Fruit fly (Drosophila melanogaster) whole organism, embryonic: ENCODE data around the gene Hmbs.

Source experiments
- CG10565 ChIP-seq: fragments of 200-800 bp; sonication (Bioruptor generic); optimal IDR thresholded peaks from 3 replicates; lab custom pipeline; 2016; ENCODE audit warnings: missing biosample characterization, mild to moderate bottlenecking, missing genetic modification characterization
- CG11247 ChIP-seq: fragments of 200-800 bp; sonication (Bioruptor generic); IDR thresholded peaks from 2 replicates; pipeline ENCODE4 v1.3.6; 2022; ENCODE audit warnings: missing biosample characterization, missing genetic modification characterization
- CG11696 ChIP-seq: fragments of 200-800 bp; sonication (Bioruptor generic); IDR thresholded peaks from 2 replicates; pipeline ENCODE4 v1.3.6; 2022; ENCODE audit warnings: missing biosample characterization, missing genetic modification characterization
- CG13123 ChIP-seq: fragments of 200-800 bp; sonication (Bioruptor generic); optimal IDR thresholded peaks from 2 replicates; lab custom pipeline; 2016; ENCODE audit warnings: missing biosample characterization, missing genetic modification characterization
- CG13894 ChIP-seq: fragments of 200-800 bp; sonication (Bioruptor generic); optimal IDR thresholded peaks from 3 replicates; lab custom pipeline; 2018; ENCODE audit warnings: missing biosample characterization, mild to moderate bottlenecking, missing genetic modification characterization, moderate library complexity
- CG17328 ChIP-seq: fragments of 200-800 bp; sonication (Bioruptor generic); IDR thresholded peaks from 2 replicates; pipeline ENCODE4 v1.3.6; 2022; ENCODE audit warnings: missing biosample characterization, missing genetic modification characterization
- CG17912 ChIP-seq: fragments of 200-800 bp; sonication (Bioruptor generic); optimal IDR thresholded peaks from 2 replicates; lab custom pipeline; 2018; ENCODE audit warnings: missing biosample characterization, mild to moderate bottlenecking, missing genetic modification characterization
- CG18476 ChIP-seq: fragments of 200-800 bp; sonication (Bioruptor generic); optimal IDR thresholded peaks from 2 replicates; lab custom pipeline; 2016; ENCODE audit warnings: missing biosample characterization, mild to moderate bottlenecking, missing genetic modification characterization
- CG30020 ChIP-seq: fragments of 200-800 bp; optimal IDR thresholded peaks from 2 replicates; lab custom pipeline; 2019; ENCODE audit warnings: missing biosample characterization, mild to moderate bottlenecking, missing genetic modification characterization, moderate library complexity
- CG30431 ChIP-seq: fragments of 200-800 bp; sonication (Bioruptor generic); optimal IDR thresholded peaks from 2 replicates; lab custom pipeline; 2017; ENCODE audit warnings: missing biosample characterization, missing genetic modification characterization
- CG4360 ChIP-seq: fragments of 200-800 bp; sonication (Bioruptor generic); IDR thresholded peaks from 2 replicates; pipeline ENCODE4 v1.3.6; 2022; ENCODE audit warnings: missing biosample characterization, missing genetic modification characterization
- CG4820 ChIP-seq: fragments of 200-800 bp; sonication (Bioruptor generic); optimal IDR thresholded peaks from 3 replicates; lab custom pipeline; 2016; ENCODE audit warnings: missing biosample characterization, missing genetic modification characterization
- CG6791 ChIP-seq: fragments of 200-800 bp; sonication (Bioruptor generic); IDR thresholded peaks from 3 replicates; pipeline ENCODE4 v1.3.6; 2022; ENCODE audit warnings: missing biosample characterization, missing genetic modification characterization; ENCODE audit not compliant: partially characterized antibody
- CG7839 ChIP-seq: fragments of 200-800 bp; sonication (Bioruptor generic); optimal IDR thresholded peaks from 3 replicates; lab custom pipeline; 2018; ENCODE audit warnings: missing biosample characterization, mild to moderate bottlenecking, missing genetic modification characterization, moderate library complexity
- Dad ChIP-seq: fragments of 200-800 bp; sonication (Bioruptor generic); optimal IDR thresholded peaks from 3 replicates; lab custom pipeline; 2016; ENCODE audit warnings: missing biosample characterization, missing genetic modification characterization
- Dbx ChIP-seq: fragments of 200-800 bp; sonication (Bioruptor generic); IDR thresholded peaks from 3 replicates; pipeline ENCODE4 v1.3.6; 2022; ENCODE audit warnings: missing biosample characterization, missing genetic modification characterization
- Fer3 ChIP-seq: fragments of 200-800 bp; sonication (Bioruptor generic); optimal IDR thresholded peaks from 2 replicates; lab custom pipeline; 2018; ENCODE audit warnings: missing biosample characterization, mild to moderate bottlenecking, missing genetic modification characterization, moderate library complexity
- Lim3 ChIP-seq: fragments of 200-800 bp; sonication (Bioruptor generic); IDR thresholded peaks from 2 replicates; pipeline ENCODE4 v1.3.6; 2022; ENCODE audit warnings: missing biosample characterization, missing genetic modification characterization
- Med ChIP-seq: fragments of 200-800 bp; sonication (Bioruptor generic); peaks from one replicate; lab custom pipeline; 2016; ENCODE audit warnings: missing biosample characterization, missing genetic modification characterization, mild to moderate bottlenecking, inconsistent platforms, moderate library complexity
- Nf-YA ChIP-seq: fragments of 200-800 bp; sonication (Bioruptor generic); IDR thresholded peaks from 2 replicates; pipeline ENCODE4 v1.3.6; 2022; ENCODE audit warnings: missing biosample characterization, missing genetic modification characterization
- Nf-YC ChIP-seq: fragments of 200-800 bp; optimal IDR thresholded peaks from 3 replicates; lab custom pipeline; 2019; ENCODE audit warnings: missing biosample characterization, mild to moderate bottlenecking, missing genetic modification characterization, moderate library complexity
- Vsx1 ChIP-seq: fragments of 200-800 bp; sonication (Bioruptor generic); optimal IDR thresholded peaks from 2 replicates; lab custom pipeline; 2017; ENCODE audit warnings: missing biosample characterization, mild to moderate bottlenecking, missing genetic modification characterization, missing genetic modification reagents
- Xbp1 ChIP-seq: fragments of 200-800 bp; sonication (Bioruptor generic); optimal IDR thresholded peaks from 3 replicates; lab custom pipeline; 2016; ENCODE audit warnings: missing biosample characterization, mild to moderate bottlenecking, missing genetic modification characterization
- Xrp1 ChIP-seq: fragments of 200-800 bp; sonication (Bioruptor generic); IDR thresholded peaks from 2 replicates; pipeline ENCODE4 v1.3.6; 2022; ENCODE audit warnings: missing biosample characterization, missing genetic modification characterization
- abd-A ChIP-seq: fragments of 200-800 bp; sonication (Bioruptor generic); optimal IDR thresholded peaks from 3 replicates; lab custom pipeline; 2019; ENCODE audit warnings: missing biosample characterization, mild to moderate bottlenecking, missing genetic modification characterization, moderate library complexity
- bcd ChIP-seq: fragments of 200-800 bp; sonication (Bioruptor generic); optimal IDR thresholded peaks from 2 replicates; lab custom pipeline; 2017; ENCODE audit warnings: missing biosample characterization, mild to moderate bottlenecking, missing genetic modification characterization
- cas ChIP-seq: fragments of 200-800 bp; sonication (Bioruptor generic); IDR thresholded peaks from 2 replicates; pipeline ENCODE4 v1.3.6; 2022; ENCODE audit warnings: missing biosample characterization, missing genetic modification characterization
- chinmo ChIP-seq: fragments of 200-800 bp; sonication (Bioruptor generic); IDR thresholded peaks from 4 replicates; pipeline ENCODE4 v1.3.6; 2022; ENCODE audit warnings: missing biosample characterization, missing genetic modification characterization; ENCODE audit not compliant: partially characterized antibody
- chn ChIP-seq: fragments of 200-800 bp; sonication (Bioruptor generic); optimal IDR thresholded peaks from 2 replicates; lab custom pipeline; 2016; ENCODE audit warnings: missing biosample characterization, missing genetic modification characterization
- crol ChIP-seq: fragments of 200-800 bp; sonication (Bioruptor generic); IDR thresholded peaks from 2 replicates; pipeline ENCODE4 v1.3.6; 2022; ENCODE audit warnings: missing biosample characterization, missing genetic modification characterization
- cwo ChIP-seq: fragments of 200-800 bp; sonication (Bioruptor generic); optimal IDR thresholded peaks from 3 replicates; lab custom pipeline; 2017; ENCODE audit warnings: missing biosample characterization, missing genetic modification characterization, mild to moderate bottlenecking, moderate library complexity, missing genetic modification reagents
- dan ChIP-seq: fragments of 200-800 bp; sonication (Bioruptor generic); IDR thresholded peaks from 2 replicates; pipeline ENCODE4 v1.3.6; 2022; ENCODE audit warnings: missing biosample characterization, missing genetic modification characterization
- emc ChIP-seq: fragments of 200-800 bp; sonication (Bioruptor generic); optimal IDR thresholded peaks from 2 replicates; lab custom pipeline; 2016; ENCODE audit warnings: missing biosample characterization, missing genetic modification characterization
- ems ChIP-seq: fragments of 200-800 bp; sonication (Bioruptor generic); optimal IDR thresholded peaks from 3 replicates; lab custom pipeline; 2016; ENCODE audit warnings: missing biosample characterization, missing genetic modification characterization
- exex ChIP-seq: fragments of 200-800 bp; sonication (Bioruptor generic); optimal IDR thresholded peaks from 4 replicates; lab custom pipeline; 2018; ENCODE audit warnings: missing biosample characterization, mild to moderate bottlenecking, missing genetic modification characterization, moderate library complexity
- fd64A ChIP-seq: fragments of 200-800 bp; sonication (Bioruptor generic); optimal IDR thresholded peaks from 3 replicates; lab custom pipeline; 2018; ENCODE audit warnings: missing biosample characterization, mild to moderate bottlenecking, missing genetic modification characterization
- gt ChIP-seq: fragments of 200-800 bp; sonication (Bioruptor generic); IDR thresholded peaks from 2 replicates; pipeline ENCODE4 v1.3.6; 2022; ENCODE audit warnings: missing biosample characterization, missing genetic modification characterization
- hth ChIP-seq: fragments of >200 bp; optimal IDR thresholded peaks from 2 replicates; lab custom pipeline; 2017; ENCODE audit warnings: inconsistent platforms
- lbe ChIP-seq: fragments of 200-800 bp; sonication (Bioruptor generic); optimal IDR thresholded peaks from 2 replicates; lab custom pipeline; 2016; ENCODE audit warnings: missing biosample characterization, mild to moderate bottlenecking, missing genetic modification characterization
- lov ChIP-seq, 2 experiments: fragments of 200-800 bp in 1 of 2; fragments of >200 bp in 1 of 2; sonication (Bioruptor generic) in 1 of 2; IDR thresholded peaks in 1 of 2; optimal IDR thresholded peaks in 1 of 2; 2 replicates in 1 of 2; 3 replicates in 1 of 2; pipeline versions ENCODE4 v1.3.6 to Lab custom; 2017 to 2022; ENCODE audit warnings: missing biosample characterization in 1 of 2, missing genetic modification characterization in 1 of 2
- luna ChIP-seq: fragments of 200-800 bp; sonication (Bioruptor generic); optimal IDR thresholded peaks from 2 replicates; lab custom pipeline; 2016; ENCODE audit warnings: missing biosample characterization, missing genetic modification characterization
- maf-S ChIP-seq: fragments of 200-800 bp; sonication (Bioruptor generic); optimal IDR thresholded peaks from 2 replicates; lab custom pipeline; 2016; ENCODE audit warnings: missing biosample characterization, missing genetic modification characterization
- mirr ChIP-seq: fragments of 200-800 bp; sonication (Bioruptor generic); optimal IDR thresholded peaks from 3 replicates; lab custom pipeline; 2018; ENCODE audit warnings: missing biosample characterization, mild to moderate bottlenecking, missing genetic modification characterization
- pho ChIP-seq: fragments of 200-800 bp; sonication (Bioruptor generic); optimal IDR thresholded peaks from 2 replicates; lab custom pipeline; 2016; ENCODE audit warnings: missing biosample characterization, missing genetic modification characterization
- sc ChIP-seq, 3 experiments: fragments of >200 bp in 2 of 3; fragments of 200-800 bp in 1 of 3; sonication (Bioruptor generic) in 1 of 3; optimal IDR thresholded peaks; 2 replicates in 2 of 3; 3 replicates in 1 of 3; lab custom pipeline; 2017; ENCODE audit warnings: mild to moderate bottlenecking in 1 of 3, missing biosample characterization in 1 of 3, missing genetic modification characterization in 1 of 3, missing genetic modification reagents in 1 of 3
- sd ChIP-seq: fragments of 200-800 bp; sonication (Bioruptor generic); optimal IDR thresholded peaks from 3 replicates; lab custom pipeline; 2018; ENCODE audit warnings: missing biosample characterization, mild to moderate bottlenecking, missing genetic modification characterization, moderate library complexity
- tap ChIP-seq: fragments of 200-800 bp; optimal IDR thresholded peaks from 3 replicates; lab custom pipeline; 2019; ENCODE audit warnings: missing biosample characterization, mild to moderate bottlenecking, missing genetic modification characterization, moderate library complexity
- unc-4 ChIP-seq: fragments of 200-800 bp; sonication (Bioruptor generic); IDR thresholded peaks from 2 replicates; pipeline ENCODE4 v1.3.6; 2022; ENCODE audit warnings: missing biosample characterization, missing genetic modification characterization; ENCODE audit not compliant: partially characterized antibody

The Hmbs gene

DNA sequence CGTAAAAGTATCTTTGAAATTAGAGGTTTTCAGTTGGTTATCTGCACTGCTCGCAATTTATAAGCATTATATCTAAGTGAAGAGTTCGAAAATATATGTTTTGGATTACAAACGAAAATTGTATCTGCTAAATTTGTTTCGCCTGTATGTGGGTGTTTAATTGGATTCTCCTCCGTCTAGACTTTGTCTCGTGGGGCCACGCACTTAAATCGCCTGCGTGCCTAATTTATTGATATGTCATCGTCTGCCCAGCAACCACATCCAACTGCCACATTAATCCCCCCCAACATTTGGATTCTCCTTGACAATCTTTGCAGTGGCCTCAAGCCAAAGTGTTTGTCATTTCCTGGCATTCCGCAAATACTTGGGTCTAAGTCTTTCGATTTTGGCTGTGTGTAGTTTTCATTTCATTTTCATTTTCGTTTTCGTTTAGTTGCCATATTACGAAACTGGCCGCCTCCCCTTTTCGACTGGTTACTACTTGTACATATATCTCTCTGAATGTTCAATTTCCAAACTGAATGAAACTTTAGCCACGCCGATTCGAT is 43.5 kb downstream of the Hmbs start (continued):
- TF ChIP-seq Vsx1 (GFP tag; lab: Kevin White, UChicago) (no peak), chn (GFP tag; lab: Kevin White, UChicago) (no peak), CG13894 (tag; lab: Kevin White, UChicago) (peak; percentile 4), sd (tag; lab: Kevin White, UChicago) (peak; percentile 98), CG10565 (GFP tag; lab: Kevin White, UChicago) (no peak), unc-4 (GFP tag; lab: Robert Waterston, UW) (no peak), Fer3 (no peak), lov (optimal IDR thresholded peaks at IDR 0.05; lab: Kevin White, UChicago) (no peak), lov (GFP tag; IDR thresholded peaks at IDR 0.05; lab: Robert Waterston, UW) (no peak), Nf-YA (GFP tag; lab: Robert Waterston, UW) (no peak), CG6791 (GFP tag; lab: Robert Waterston, UW) (no peak), Lim3 (no peak), chinmo (GFP tag; lab: Robert Waterston, UW) (peak; percentile 49; the same call in 1 of the 4 replicates), CG17912 (GFP tag; lab: Kevin White, UChicago) (no peak), dan (GFP tag; lab: Robert Waterston, UW) (no peak), abd-A (peak; percentile 4), hth (lab: Kevin White, UChicago) (no peak), lbe (GFP tag; lab: Kevin White, UChicago) (no peak), maf-S (no peak), CG4820 (no peak), Med (GFP tag; lab: Kevin White, UChicago) (peak; percentile 78), cas (no peak), CG30020 (tag; lab: Kevin White, UChicago) (no peak)

DNA sequence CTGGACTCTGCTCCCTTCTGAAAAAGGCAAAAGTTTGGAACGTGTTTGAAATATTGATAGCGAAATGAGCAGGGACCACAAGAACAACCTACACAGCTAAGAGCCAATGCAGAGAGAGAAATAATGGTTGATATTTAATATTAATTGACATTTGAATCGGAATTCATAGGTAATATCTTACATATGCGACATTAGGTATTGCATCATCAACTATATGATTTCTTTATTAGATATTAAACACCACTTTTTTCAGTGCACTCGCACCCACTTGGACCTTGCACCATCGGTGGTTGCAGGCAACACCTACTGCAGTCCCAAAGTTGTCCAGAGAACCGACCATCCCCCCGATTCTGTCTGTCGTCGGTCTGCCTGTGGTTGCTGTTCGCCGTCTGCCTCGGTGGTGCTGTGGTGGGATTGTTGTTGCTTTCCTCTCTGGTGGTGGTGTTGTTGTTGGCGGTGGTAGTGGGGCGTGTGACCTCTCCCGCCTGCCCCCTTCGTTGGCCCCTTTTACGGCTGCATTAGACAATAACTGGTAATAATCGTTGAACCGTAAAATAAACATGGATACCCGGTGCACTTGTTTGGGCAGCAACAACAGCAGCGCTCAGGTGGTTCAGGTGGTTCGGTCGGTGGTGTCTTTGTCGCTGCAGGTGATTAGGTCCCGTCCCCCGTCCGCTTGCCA is 44.3 kb downstream of the Hmbs start:
- TF ChIP-seq mirr (GFP tag; lab: Kevin White, UChicago): no peak
- peak; percentile 56 for TF ChIP-seq CG30431 (GFP tag; lab: Kevin White, UChicago)
- TF ChIP-seq bcd: peak; percentile 60
- TF ChIP-seq Nf-YC (tag; lab: Kevin White, UChicago): no peak
- peak; percentile 29 for TF ChIP-seq CG18476
- TF ChIP-seq CG11696 (GFP tag; lab: Robert Waterston, UW): peak; percentile 56
- TF ChIP-seq CG17328 (GFP tag; lab: Robert Waterston, UW): peak; percentile 80
- no peak for TF ChIP-seq sc (optimal IDR thresholded peaks at IDR 0.05; lab: Kevin White, UChicago)
- peak; percentile 52 for TF ChIP-seq sc (GFP tag; optimal IDR thresholded peaks at IDR 0.05; lab: Kevin White, UChicago)
- TF ChIP-seq ems (GFP tag; lab: Kevin White, UChicago): no peak
- TF ChIP-seq emc (GFP tag; lab: Kevin White, UChicago): no peak
- peak; percentile 33 for TF ChIP-seq Xbp1 (GFP tag; lab: Kevin White, UChicago)
- TF ChIP-seq Dbx (GFP tag; lab: Robert Waterston, UW): no peak
- peak; percentile 44 for TF ChIP-seq cwo (GFP tag; lab: Kevin White, UChicago)
- TF ChIP-seq fd64A: no peak
- TF ChIP-seq Dad (GFP tag; lab: Kevin White, UChicago): no peak
- TF ChIP-seq gt (GFP tag; lab: Robert Waterston, UW): peak; percentile 41
- no peak for TF ChIP-seq CG13123 (GFP tag; lab: Kevin White, UChicago)
- TF ChIP-seq dan (GFP tag; lab: Robert Waterston, UW): no peak
- TF ChIP-seq luna: no peak
- peak; percentile 69 for TF ChIP-seq tap
- peak; percentile 58 for TF ChIP-seq CG7839 (tag; lab: Kevin White, UChicago)
- TF ChIP-seq exex (tag; lab: Kevin White, UChicago): no peak
- no peak for TF ChIP-seq lov (optimal IDR thresholded peaks at IDR 0.05; lab: Kevin White, UChicago)
- TF ChIP-seq lov (GFP tag; IDR thresholded peaks at IDR 0.05; lab: Robert Waterston, UW): peak; percentile 58; the same call in 2 of the 3 replicates
- TF ChIP-seq pho: peak; percentile 5
- no peak; the same call in 1 of the 2 replicates for TF ChIP-seq CG11247
- peak; percentile 72 for TF ChIP-seq crol
- TF ChIP-seq CG4360 (GFP tag; lab: Robert Waterston, UW): peak; percentile 92
- TF ChIP-seq Xrp1 (GFP tag; lab: Robert Waterston, UW): peak; percentile 84
